Worm (Caenorhabditis elegans): ENCODE data around the gene cex-1.

cex-1 gene

DNA sequence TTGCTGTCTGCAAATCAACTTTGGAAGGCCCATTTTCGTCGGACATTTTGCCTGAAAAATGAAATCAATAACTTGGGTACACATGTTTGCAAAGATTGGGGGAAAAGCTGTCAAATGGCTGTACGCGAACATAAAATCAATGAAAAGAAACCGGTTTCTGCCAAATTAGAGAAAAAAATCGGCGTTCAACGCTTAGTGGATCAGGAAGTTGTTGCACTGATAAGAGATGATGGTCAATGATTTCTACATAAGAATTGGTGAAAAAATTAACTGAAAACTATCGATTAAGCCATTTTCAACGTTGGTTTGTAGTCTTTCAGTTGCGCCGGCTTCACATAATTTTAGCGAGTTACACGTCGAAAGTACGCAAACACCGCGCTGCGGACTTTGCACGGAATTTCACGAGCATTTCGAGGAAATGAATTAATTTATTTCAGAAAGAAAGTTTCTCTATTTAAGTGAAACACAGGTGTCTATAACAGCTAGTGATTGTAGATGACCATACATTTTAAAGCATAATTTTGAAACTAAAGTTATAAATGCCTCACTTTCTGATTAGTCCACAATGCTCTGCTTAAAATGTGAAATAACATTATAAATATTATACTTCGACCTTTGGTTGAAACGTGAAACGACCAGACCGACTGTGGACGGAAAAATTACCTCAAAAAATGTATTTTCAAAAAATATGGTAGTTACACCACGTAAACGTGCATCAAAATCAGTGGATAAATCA, 17.8 kb upstream of the cex-1 start, which contains the start of the genes F07F6.4 and F07F6.2:
Gene F07F6.4, minus strand, starts transcription at position 51 of the 736 bp plus-strand sequence.
Gene F07F6.2, plus strand, starts transcription at position 686 of the 736 bp plus-strand sequence.
- TF ChIP-seq flt-1 (GFP tag; IDR thresholded peaks at IDR 0.05) (no peak), ets-7 (tag; optimal IDR thresholded peaks at IDR 0.05) (no peak), B0310.2 (tag; optimal IDR thresholded peaks at IDR 0.05) (no peak), F13C5.2 (tag; optimal IDR thresholded peaks at IDR 0.05) (peak; percentile 9), pes-1 (GFP tag; IDR thresholded peaks at IDR 0.05) (no peak)

DNA sequence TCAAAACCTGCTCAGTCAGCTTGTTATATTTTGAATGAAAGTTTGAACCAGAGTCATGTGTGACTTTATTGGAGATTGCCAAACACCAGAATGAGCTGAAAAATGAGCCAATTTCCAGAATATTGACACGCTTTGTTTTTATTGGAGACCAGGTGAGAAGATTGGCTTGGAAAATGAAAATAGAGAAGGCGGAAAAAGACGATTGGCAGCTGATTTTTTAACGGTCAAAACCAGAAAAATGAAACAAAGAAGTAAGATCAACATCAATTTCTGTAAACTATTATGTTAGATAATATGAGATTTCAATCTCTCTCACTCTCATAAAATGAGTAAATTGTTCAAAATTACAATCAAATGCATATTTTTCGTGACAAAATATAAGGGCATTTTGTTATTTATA, 14.4 kb upstream of the cex-1 start, which contains the start of gene srx-114:
Gene srx-114, minus strand, starts transcription at position 101 of the 400 bp plus-strand sequence.
- TF ChIP-seq B0310.2 (tag; optimal IDR thresholded peaks at IDR 0.05), result no peak
- TF ChIP-seq ceh-36 (tag; optimal IDR thresholded peaks at IDR 0.05), result no peak
- TF ChIP-seq hmg-4 (GFP tag; optimal IDR thresholded peaks at IDR 0.05), result no peak
- TF ChIP-seq tbx-11 (GFP tag; IDR thresholded peaks at IDR 0.05), result no peak
- no peak for TF ChIP-seq ama-1 (optimal IDR thresholded peaks at IDR 0.05)
- TF ChIP-seq sea-1 (GFP tag; conservative IDR thresholded peaks at IDR 0.05), result no peak
- no peak for TF ChIP-seq F13C5.2 (tag; optimal IDR thresholded peaks at IDR 0.05)
- no peak for TF ChIP-seq flt-1 (GFP tag; IDR thresholded peaks at IDR 0.05)

DNA sequence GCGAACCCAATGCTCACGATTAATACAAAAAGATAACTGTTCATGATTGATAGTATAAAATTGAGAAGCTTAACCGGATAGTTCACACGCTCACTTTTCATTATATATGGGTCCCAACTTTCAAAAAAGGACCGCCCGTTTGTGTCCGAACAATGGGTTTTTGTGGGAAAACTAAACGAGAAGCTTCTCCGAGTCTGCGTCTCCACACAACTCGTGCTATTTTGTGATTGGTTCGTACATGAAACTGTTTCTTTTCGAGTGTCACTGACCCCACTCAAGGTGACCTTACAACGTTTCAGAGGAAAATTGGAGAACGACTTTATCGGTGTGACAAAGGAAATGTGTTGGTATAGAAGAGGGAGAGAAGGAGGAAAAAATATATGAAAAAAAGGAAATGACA, 10.6 kb upstream of the cex-1 start, which contains the start of gene dct-5:
Gene dct-5, minus strand, starts transcription at position 101 of the 400 bp plus-strand sequence.
- no peak for TF ChIP-seq pes-1 (GFP tag; IDR thresholded peaks at IDR 0.05)
- TF ChIP-seq hmg-4 (GFP tag; optimal IDR thresholded peaks at IDR 0.05), result no peak
- no peak for TF ChIP-seq F13C5.2 (tag; optimal IDR thresholded peaks at IDR 0.05)
- no peak for TF ChIP-seq scrt-1 (GFP tag; IDR thresholded peaks at IDR 0.05)
- TF ChIP-seq ets-7 (tag; optimal IDR thresholded peaks at IDR 0.05), result no peak
- TF ChIP-seq tra-4 (tag; optimal IDR thresholded peaks at IDR 0.05), result no peak
- TF ChIP-seq flt-1 (GFP tag; IDR thresholded peaks at IDR 0.05), result no peak
- TF ChIP-seq aly-1 (tag; optimal IDR thresholded peaks at IDR 0.05), result no peak
- no peak for TF ChIP-seq sea-1 (GFP tag; conservative IDR thresholded peaks at IDR 0.05)

DNA sequence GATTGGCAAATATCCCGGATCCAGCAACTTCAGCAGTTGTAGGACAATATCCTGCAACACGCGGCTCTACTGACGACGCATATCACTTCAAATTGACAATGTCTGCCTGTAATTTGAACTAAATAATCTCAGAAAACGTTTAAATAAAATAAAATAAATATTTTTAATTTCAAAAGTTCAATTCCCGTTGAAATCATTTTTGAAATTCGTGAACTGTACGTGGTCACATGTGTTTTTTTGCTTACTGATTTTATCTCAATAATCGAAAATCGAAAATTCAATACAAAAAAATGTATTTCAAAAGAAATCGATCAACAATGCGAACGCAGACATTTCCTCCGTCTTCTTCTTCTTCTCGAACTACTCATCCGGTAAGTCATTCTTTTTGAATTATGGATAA, 9.9 kb upstream of the cex-1 start, which contains the start of gene F07F6.1:
Gene F07F6.1, plus strand, starts transcription at position 301 of the 400 bp plus-strand sequence.
- TF ChIP-seq aly-1 (tag; optimal IDR thresholded peaks at IDR 0.05) (no peak), ama-1 (optimal IDR thresholded peaks at IDR 0.05) (no peak), scrt-1 (GFP tag; IDR thresholded peaks at IDR 0.05) (no peak), B0310.2 (tag; optimal IDR thresholded peaks at IDR 0.05) (no peak)

DNA sequence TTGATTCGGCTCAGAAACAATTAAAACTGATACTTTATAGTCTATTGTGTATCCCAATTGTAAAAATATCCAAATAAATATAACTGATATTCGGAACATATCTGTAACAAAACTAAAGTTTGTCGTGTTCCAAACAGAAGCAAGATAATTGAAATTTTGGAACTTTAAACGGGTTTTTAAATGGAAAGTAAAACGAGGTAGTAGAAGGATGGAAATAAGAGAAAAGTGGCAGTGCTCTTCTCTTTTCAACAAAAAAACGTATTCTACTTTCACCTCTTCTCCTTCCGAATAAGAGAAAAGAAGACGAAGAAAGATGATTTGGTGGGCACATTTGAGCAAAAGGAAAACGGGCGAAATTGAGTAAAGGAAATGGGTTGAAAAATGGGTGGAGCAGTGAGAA, 975 bp upstream of the cex-1 start, which contains the start of gene nmr-1:
Gene nmr-1, minus strand, starts transcription at position 101 of the 400 bp plus-strand sequence.
- no peak for TF ChIP-seq hnd-1 (tag; optimal IDR thresholded peaks at IDR 0.05)
- TF ChIP-seq tra-4 (tag; optimal IDR thresholded peaks at IDR 0.05), result no peak
- TF ChIP-seq ceh-36 (tag; optimal IDR thresholded peaks at IDR 0.05), result no peak
- TF ChIP-seq B0310.2 (tag; optimal IDR thresholded peaks at IDR 0.05), result no peak
- no peak for TF ChIP-seq tbx-37 (GFP tag; conservative IDR thresholded peaks at IDR 0.05)
- TF ChIP-seq hmbx-1 (tag; optimal IDR thresholded peaks at IDR 0.05), result no peak
- TF ChIP-seq F13C5.2 (tag; optimal IDR thresholded peaks at IDR 0.05), result no peak
- TF ChIP-seq flt-1 (GFP tag; IDR thresholded peaks at IDR 0.05), result no peak
- no peak for TF ChIP-seq tbx-11 (GFP tag; IDR thresholded peaks at IDR 0.05)
- TF ChIP-seq ama-1 (optimal IDR thresholded peaks at IDR 0.05), result no peak
- no peak for TF ChIP-seq ets-7 (tag; optimal IDR thresholded peaks at IDR 0.05)
- no peak for TF ChIP-seq hmg-4 (GFP tag; optimal IDR thresholded peaks at IDR 0.05)
- no peak for TF ChIP-seq ceh-13 (GFP tag; optimal IDR thresholded peaks at IDR 0.05)
- no peak for TF ChIP-seq scrt-1 (GFP tag; IDR thresholded peaks at IDR 0.05)
- TF ChIP-seq sea-1 (GFP tag; conservative IDR thresholded peaks at IDR 0.05), result no peak
- no peak for TF ChIP-seq pes-1 (GFP tag; IDR thresholded peaks at IDR 0.05)
- TF ChIP-seq aly-1 (tag; optimal IDR thresholded peaks at IDR 0.05), result no peak

DNA sequence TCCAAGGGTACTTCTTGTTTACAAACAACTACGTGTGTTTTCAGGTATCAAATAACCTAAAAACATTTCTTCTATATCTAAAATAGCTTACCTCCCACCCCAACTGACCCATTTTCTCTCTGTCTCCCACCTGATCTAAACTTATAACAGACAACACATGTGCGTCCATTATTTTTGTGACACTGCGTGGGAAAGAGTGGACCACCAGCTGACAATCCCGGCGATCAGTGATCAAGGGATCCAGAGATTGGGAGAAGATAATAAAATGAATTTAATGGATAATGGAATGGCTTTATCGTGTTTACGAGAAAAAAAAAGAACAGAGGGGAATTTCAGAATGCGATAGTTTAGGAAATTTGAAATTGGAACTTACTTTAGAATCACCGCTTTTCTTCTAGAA, 1.7 kb downstream of the cex-1 start:
- TF ChIP-seq aly-1 (tag; optimal IDR thresholded peaks at IDR 0.05) (no peak), ama-1 (optimal IDR thresholded peaks at IDR 0.05) (no peak), tbx-11 (GFP tag; IDR thresholded peaks at IDR 0.05) (no peak), ets-7 (tag; optimal IDR thresholded peaks at IDR 0.05) (no peak), hnd-1 (tag; optimal IDR thresholded peaks at IDR 0.05) (no peak), B0310.2 (tag; optimal IDR thresholded peaks at IDR 0.05) (no peak), ceh-13 (GFP tag; optimal IDR thresholded peaks at IDR 0.05) (no peak), tra-4 (tag; optimal IDR thresholded peaks at IDR 0.05) (no peak), scrt-1 (GFP tag; IDR thresholded peaks at IDR 0.05) (no peak), flt-1 (GFP tag; IDR thresholded peaks at IDR 0.05) (no peak), tbx-37 (GFP tag; conservative IDR thresholded peaks at IDR 0.05) (no peak), pes-1 (GFP tag; IDR thresholded peaks at IDR 0.05) (no peak), ceh-36 (tag; optimal IDR thresholded peaks at IDR 0.05) (no peak), sea-1 (GFP tag; conservative IDR thresholded peaks at IDR 0.05) (no peak), F13C5.2 (tag; optimal IDR thresholded peaks at IDR 0.05) (no peak), hmg-4 (GFP tag; optimal IDR thresholded peaks at IDR 0.05) (no peak), hmbx-1 (tag; optimal IDR thresholded peaks at IDR 0.05) (no peak)

DNA sequence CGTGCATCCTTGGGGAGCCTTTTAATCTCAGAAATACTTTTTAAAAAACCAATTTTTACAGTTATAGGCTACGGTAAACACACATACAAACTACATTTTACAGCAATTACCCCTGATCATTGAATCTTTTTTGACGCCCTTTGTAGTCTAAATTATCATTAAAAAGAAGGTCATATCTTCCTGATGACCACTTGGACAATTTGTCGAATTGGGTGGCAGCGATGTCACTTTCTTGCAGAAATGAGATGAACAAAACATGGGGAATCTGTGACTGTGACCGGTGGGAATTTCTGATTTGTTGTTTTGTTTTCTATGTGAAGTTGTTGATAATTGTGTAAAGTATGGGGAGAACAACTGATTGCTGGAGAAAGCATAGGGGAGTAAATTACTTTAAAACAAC, 2.1 kb downstream of the cex-1 start:
- no peak for TF ChIP-seq ets-7 (tag; optimal IDR thresholded peaks at IDR 0.05)
- TF ChIP-seq tra-4 (tag; optimal IDR thresholded peaks at IDR 0.05), result no peak
- no peak for TF ChIP-seq tbx-11 (GFP tag; IDR thresholded peaks at IDR 0.05)
- no peak for TF ChIP-seq F13C5.2 (tag; optimal IDR thresholded peaks at IDR 0.05)
- TF ChIP-seq ceh-13 (GFP tag; optimal IDR thresholded peaks at IDR 0.05), result no peak
- no peak for TF ChIP-seq ceh-36 (tag; optimal IDR thresholded peaks at IDR 0.05)
- no peak for TF ChIP-seq aly-1 (tag; optimal IDR thresholded peaks at IDR 0.05)
- TF ChIP-seq hmg-4 (GFP tag; optimal IDR thresholded peaks at IDR 0.05), result no peak
- TF ChIP-seq pes-1 (GFP tag; IDR thresholded peaks at IDR 0.05), result no peak
- no peak for TF ChIP-seq hmbx-1 (tag; optimal IDR thresholded peaks at IDR 0.05)
- TF ChIP-seq B0310.2 (tag; optimal IDR thresholded peaks at IDR 0.05), result no peak

Measured in whole organism, early embryonic.